In genomic region chr3R:18058401-18058800, dm6 we compare ENCODE assay signal across 2 fruit fly cellular contexts.
TF ChIP-seq lines count a peak whose summit lies in the region.

No protein-coding gene starts in this region.

TF ChIP-seq in whole organism, prepupa, 60 proteins besides CTCF, POLR2A, EP300 and RAD21 (continues in another document):
- no peak for TF ChIP-seq topi (GFP tag; optimal IDR thresholded peaks at IDR 0.05; lab: Kevin White, UChicago)
- no peak for TF ChIP-seq Gug (GFP tag; IDR thresholded peaks at IDR 0.05; lab: Robert Waterston, UW)
- no peak for TF ChIP-seq net (GFP tag; optimal IDR thresholded peaks at IDR 0.05; lab: Kevin White, UChicago)
- TF ChIP-seq cyc (GFP tag; optimal IDR thresholded peaks at IDR 0.05; lab: Kevin White, UChicago), result no peak
- TF ChIP-seq CG15336 (GFP tag; IDR thresholded peaks at IDR 0.05; lab: Robert Waterston, UW), result 0 out of 2 replicates have a peak, but pooled peaks have one; percentile 8
- TF ChIP-seq CG6792 (GFP tag; optimal IDR thresholded peaks at IDR 0.05; lab: Kevin White, UChicago), result no peak
- no peak for TF ChIP-seq CG10631 (GFP tag; optimal IDR thresholded peaks at IDR 0.05; lab: Kevin White, UChicago)
- no peak for TF ChIP-seq Lpt (GFP tag; optimal IDR thresholded peaks at IDR 0.05; lab: Kevin White, UChicago)
- TF ChIP-seq dsx (GFP tag; optimal IDR thresholded peaks at IDR 0.05; lab: Kevin White, UChicago; ENCODE audit: poor library complexity, severe bottlenecking), result no peak
- TF ChIP-seq Ets21C (GFP tag; optimal IDR thresholded peaks at IDR 0.05; lab: Kevin White, UChicago), result no peak
- TF ChIP-seq esn (GFP tag; optimal IDR thresholded peaks at IDR 0.05; lab: Kevin White, UChicago), result no peak
- TF ChIP-seq Blimp-1 (GFP tag; optimal IDR thresholded peaks at IDR 0.05; lab: Kevin White, UChicago), result no peak
- TF ChIP-seq ss (GFP tag; optimal IDR thresholded peaks at IDR 0.05; lab: Kevin White, UChicago), result no peak
- no peak for TF ChIP-seq CG1621 (tag; optimal IDR thresholded peaks at IDR 0.05; lab: Kevin White, UChicago)
- TF ChIP-seq fd85E (GFP tag; optimal IDR thresholded peaks at IDR 0.05; lab: Kevin White, UChicago), result no peak
- no peak for TF ChIP-seq CG9139 (GFP tag; optimal IDR thresholded peaks at IDR 0.05; lab: Kevin White, UChicago)
- no peak for TF ChIP-seq pdm3 (GFP tag; optimal IDR thresholded peaks at IDR 0.05; lab: Kevin White, UChicago)
- TF ChIP-seq Eip93F (GFP tag; optimal IDR thresholded peaks at IDR 0.05; lab: Kevin White, UChicago), result no peak
- TF ChIP-seq lz (GFP tag; optimal IDR thresholded peaks at IDR 0.05; lab: Kevin White, UChicago), result no peak
- TF ChIP-seq Eip78C (GFP tag; lab: Kevin White, UChicago), result no peak
- peak; percentile 54 for TF ChIP-seq CG6276 (GFP tag; optimal IDR thresholded peaks at IDR 0.05; lab: Kevin White, UChicago)
- TF ChIP-seq acj6 (GFP tag; optimal IDR thresholded peaks at IDR 0.05; lab: Kevin White, UChicago), result no peak
- TF ChIP-seq CG7368 (GFP tag; optimal IDR thresholded peaks at IDR 0.05; lab: Kevin White, UChicago), result no peak
- TF ChIP-seq Hr39 (GFP tag; optimal IDR thresholded peaks at IDR 0.05; lab: Kevin White, UChicago), result no peak
- TF ChIP-seq Sox102F (GFP tag; optimal IDR thresholded peaks at IDR 0.05; lab: Kevin White, UChicago), result no peak
- no peak for TF ChIP-seq CG32006 (GFP tag; optimal IDR thresholded peaks at IDR 0.05; lab: Kevin White, UChicago)
- TF ChIP-seq fd59A (GFP tag; optimal IDR thresholded peaks at IDR 0.05; lab: Kevin White, UChicago), result no peak
- no peak for TF ChIP-seq vri (GFP tag; optimal IDR thresholded peaks at IDR 0.05; lab: Kevin White, UChicago)
- no peak for TF ChIP-seq Hr4 (GFP tag; optimal IDR thresholded peaks at IDR 0.05; lab: Kevin White, UChicago)
- TF ChIP-seq CG31627 (GFP tag; optimal IDR thresholded peaks at IDR 0.05; lab: Kevin White, UChicago), result no peak
- 0 out of 3 replicates have a peak, but pooled peaks have one; percentile 28 for TF ChIP-seq eg (GFP tag; IDR thresholded peaks at IDR 0.05; lab: Robert Waterston, UW)
- no peak for TF ChIP-seq CG3032 (tag; optimal IDR thresholded peaks at IDR 0.05; lab: Kevin White, UChicago)
- no peak for TF ChIP-seq Sox15 (GFP tag; optimal IDR thresholded peaks at IDR 0.05; lab: Kevin White, UChicago)
- no peak for TF ChIP-seq Sox14 (GFP tag; optimal IDR thresholded peaks at IDR 0.05; lab: Kevin White, UChicago)
- TF ChIP-seq CG8319 (GFP tag; optimal IDR thresholded peaks at IDR 0.05; lab: Kevin White, UChicago), result no peak
- TF ChIP-seq dac (GFP tag; optimal IDR thresholded peaks at IDR 0.05; lab: Kevin White, UChicago), result no peak
- TF ChIP-seq CG11902 (GFP tag; optimal IDR thresholded peaks at IDR 0.05; lab: Kevin White, UChicago), result no peak
- no peak for TF ChIP-seq Ets96B (tag; optimal IDR thresholded peaks at IDR 0.05; lab: Kevin White, UChicago)
- no peak for TF ChIP-seq CG10669 (GFP tag; optimal IDR thresholded peaks at IDR 0.05; lab: Kevin White, UChicago)
- TF ChIP-seq CG16779 (tag; optimal IDR thresholded peaks at IDR 0.05; lab: Kevin White, UChicago), result no peak
- TF ChIP-seq CG6163 (GFP tag; IDR thresholded peaks at IDR 0.05; lab: Robert Waterston, UW), result peak; percentile 57; the same call in 2 of the 3 replicates
- no peak for TF ChIP-seq salr (GFP tag; optimal IDR thresholded peaks at IDR 0.05; lab: Kevin White, UChicago)
- TF ChIP-seq CG34406 (GFP tag; optimal IDR thresholded peaks at IDR 0.05; lab: Kevin White, UChicago), result no peak
- TF ChIP-seq Eip75B (GFP tag; optimal IDR thresholded peaks at IDR 0.05; lab: Kevin White, UChicago), result peak; percentile 1
- TF ChIP-seq CG11762 (GFP tag; optimal IDR thresholded peaks at IDR 0.05; lab: Kevin White, UChicago; ENCODE audit: insufficient read depth), result no peak
- TF ChIP-seq svp (GFP tag; lab: Kevin White, UChicago), result no peak
- no peak for TF ChIP-seq Met (GFP tag; optimal IDR thresholded peaks at IDR 0.05; lab: Kevin White, UChicago)
- TF ChIP-seq achi (GFP tag; optimal IDR thresholded peaks at IDR 0.05; lab: Kevin White, UChicago), result no peak

TF ChIP-seq in whole organism, pupa, 21 proteins besides CTCF, POLR2A, EP300 and RAD21:
- TF ChIP-seq Pif1B (GFP tag; optimal IDR thresholded peaks at IDR 0.05; lab: Kevin White, UChicago) (no peak), CG8159 (tag; optimal IDR thresholded peaks at IDR 0.05; lab: Kevin White, UChicago) (no peak), EcR (GFP tag; optimal IDR thresholded peaks at IDR 0.05; lab: Kevin White, UChicago) (no peak), CG34367 (tag; optimal IDR thresholded peaks at IDR 0.05; lab: Kevin White, UChicago) (no peak), CG17806 (tag; optimal IDR thresholded peaks at IDR 0.05; lab: Kevin White, UChicago) (no peak), CG10348 (GFP tag; IDR thresholded peaks at IDR 0.05; lab: Robert Waterston, UW) (no peak), fd96Ca (GFP tag; IDR thresholded peaks at IDR 0.05; lab: Robert Waterston, UW) (0 out of 3 replicates have a peak, but pooled peaks have one; percentile 43), Pif1A (GFP tag; optimal IDR thresholded peaks at IDR 0.05; lab: Kevin White, UChicago) (no peak), CG9948 (tag; optimal IDR thresholded peaks at IDR 0.05; lab: Kevin White, UChicago) (no peak), D1 (tag; optimal IDR thresholded peaks at IDR 0.05; lab: Kevin White, UChicago) (no peak), CG15710 (tag; optimal IDR thresholded peaks at IDR 0.05; lab: Kevin White, UChicago) (no peak), CG4496 (GFP tag; IDR thresholded peaks at IDR 0.05; lab: Robert Waterston, UW) (no peak), CG13204 (GFP tag; optimal IDR thresholded peaks at IDR 0.05; lab: Kevin White, UChicago) (no peak), Ets98B (GFP tag; IDR thresholded peaks at IDR 0.05; lab: Robert Waterston, UW) (no peak), CG8301 (tag; optimal IDR thresholded peaks at IDR 0.05; lab: Kevin White, UChicago) (peak; percentile 11), CG32121 (GFP tag; IDR thresholded peaks at IDR 0.05; lab: Robert Waterston, UW) (0 out of 2 replicates have a peak, but pooled peaks have one; percentile 9), gl (tag; optimal IDR thresholded peaks at IDR 0.05; lab: Kevin White, UChicago) (no peak), CG14655 (GFP tag; optimal IDR thresholded peaks at IDR 0.05; lab: Kevin White, UChicago) (peak; percentile 44), Snoo (tag; optimal IDR thresholded peaks at IDR 0.05; lab: Kevin White, UChicago) (no peak), rn (GFP tag; IDR thresholded peaks at IDR 0.05; lab: Robert Waterston, UW) (no peak), CG12605 (GFP tag; IDR thresholded peaks at IDR 0.05; lab: Robert Waterston, UW) (no peak)
